Fruit fly (Drosophila melanogaster): ENCODE measurements around the gene Drsl4.

DNA sequence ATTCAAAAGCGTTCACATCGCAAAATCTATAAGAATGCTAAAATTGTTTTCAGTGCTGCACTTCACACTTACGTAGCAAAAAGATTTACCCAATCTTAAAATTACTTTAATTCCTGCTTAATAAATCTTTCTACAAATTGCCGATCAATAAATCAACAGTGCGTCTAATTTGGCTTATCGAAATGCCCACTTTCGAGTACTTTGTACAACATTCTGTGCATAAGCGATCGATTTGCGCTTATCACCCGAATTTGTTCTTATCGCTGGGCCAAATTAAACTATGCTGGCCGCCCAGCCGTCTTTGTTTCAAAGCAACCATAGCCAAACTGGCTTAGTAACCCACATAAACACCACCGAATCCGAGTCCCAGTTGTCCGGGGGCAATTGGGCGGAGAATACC, 8.9 kb upstream of the Drsl4 start:
- no peak for TF ChIP-seq Dll (optimal IDR thresholded peaks at IDR 0.05)
- no peak for TF ChIP-seq pan (optimal IDR thresholded peaks at IDR 0.05)
- TF ChIP-seq psq (optimal IDR thresholded peaks at IDR 0.05), result no peak
- no peak for TF ChIP-seq CG8478 (optimal IDR thresholded peaks at IDR 0.05)
